Worm (Caenorhabditis elegans) whole organism, mixed stage, embryonic: ENCODE measurements around the gene mtm-3.

ENCODE experiments used
- blmp-1 ChIP-seq: fragments of 150-350 bp; optimal IDR thresholded peaks from 2 replicates; lab custom pipeline; 2014; ENCODE audit warnings: missing biosample characterization, missing genetic modification characterization
- drap-1 ChIP-seq: fragments of 200-800 bp; sonication (Bioruptor generic); optimal IDR thresholded peaks from 3 replicates; lab custom pipeline; 2018; ENCODE audit warnings: mild to moderate bottlenecking, missing genetic modification characterization, missing compliant biosample characterization
- elt-3 ChIP-seq: fragments of 150-350 bp; optimal IDR thresholded peaks from 2 replicates; lab custom pipeline; 2014; ENCODE audit warnings: missing biosample characterization, missing genetic modification characterization
- lin-13 ChIP-seq: fragments of 150-350 bp; optimal IDR thresholded peaks from 2 replicates; lab custom pipeline; 2014; ENCODE audit warnings: missing biosample characterization, missing genetic modification characterization
- lin-32 ChIP-seq: fragments of 200-800 bp; sonication (Bioruptor generic); optimal IDR thresholded peaks from 2 replicates; lab custom pipeline; 2018; ENCODE audit warnings: mild to moderate bottlenecking, missing genetic modification characterization, missing compliant biosample characterization
- mep-1 ChIP-seq: fragments of 150-350 bp; optimal IDR thresholded peaks from 2 replicates; lab custom pipeline; 2017; ENCODE audit warnings: missing biosample characterization, missing genetic modification reagents, missing genetic modification characterization, inconsistent platforms
- nhr-2 ChIP-seq: fragments of 150-350 bp; optimal IDR thresholded peaks from 2 replicates; lab custom pipeline; 2014; ENCODE audit warnings: missing biosample characterization, missing genetic modification characterization
- nhr-237 ChIP-seq: fragments of 150-350 bp; optimal IDR thresholded peaks from 2 replicates; lab custom pipeline; 2014; ENCODE audit warnings: missing biosample characterization, missing genetic modification characterization
- snpc-4 ChIP-seq: fragments of 150-350 bp; optimal IDR thresholded peaks from 2 replicates; lab custom pipeline; 2014; ENCODE audit warnings: missing biosample characterization, missing genetic modification characterization
- unc-62 ChIP-seq: fragments of 150-350 bp; optimal IDR thresholded peaks from 2 replicates; lab custom pipeline; 2014; ENCODE audit warnings: missing biosample characterization, missing genetic modification reagents, missing genetic modification characterization
- ztf-11 ChIP-seq: fragments of 150-350 bp; optimal IDR thresholded peaks from 2 replicates; lab custom pipeline; 2014; ENCODE audit warnings: missing biosample characterization, missing genetic modification characterization

- no peak for TF ChIP-seq elt-3 (tag; lab: Kevin White, UChicago)
- no peak for TF ChIP-seq nhr-2 (tag; lab: Kevin White, UChicago)
- TF ChIP-seq blmp-1 (tag; lab: Kevin White, UChicago): no peak
- TF ChIP-seq unc-62 (GFP tag; lab: Kevin White, UChicago): no peak
- no peak for TF ChIP-seq mep-1 (tag; lab: Kevin White, UChicago)
- no peak for TF ChIP-seq ztf-11 (tag; lab: Kevin White, UChicago)
- TF ChIP-seq lin-13 (tag; lab: Kevin White, UChicago): no peak
- no peak for TF ChIP-seq nhr-237 (tag; lab: Kevin White, UChicago)
- no peak for TF ChIP-seq snpc-4 (tag; lab: Kevin White, UChicago)
- TF ChIP-seq drap-1 (GFP tag; lab: Kevin White, UChicago): no peak
- TF ChIP-seq lin-32 (GFP tag; lab: Kevin White, UChicago): no peak
These were observed 11.2 kb upstream of the mtm-3 start for ce11 chrIII:3811375-3811924.
